Worm (Caenorhabditis elegans): Measurements from ENCODE around the gene clec-1.

Gene clec-1

ce11 chrV:5668968-5669367 lies 31.0 kb upstream of the clec-1 start:
- TF ChIP-seq lin-11 (tag; optimal IDR thresholded peaks at IDR 0.05) (no peak), fkh-6 (tag; optimal IDR thresholded peaks at IDR 0.05) (no peak), ceh-48 (tag; optimal IDR thresholded peaks at IDR 0.05) (no peak), sox-2 (GFP tag; IDR thresholded peaks at IDR 0.05) (no peak), C38D4.7 (GFP tag; optimal IDR thresholded peaks at IDR 0.05) (no peak), hlh-8 (tag; optimal IDR thresholded peaks at IDR 0.05) (no peak), madf-2 (tag; optimal IDR thresholded peaks at IDR 0.05) (no peak), tbx-2 (tag; optimal IDR thresholded peaks at IDR 0.05) (no peak), tbx-7 (tag; optimal IDR thresholded peaks at IDR 0.05) (no peak), nfya-1 (tag; optimal IDR thresholded peaks at IDR 0.05) (no peak), fkh-10 (GFP tag; optimal IDR thresholded peaks at IDR 0.05) (no peak)

ce11 chrV:5672270-5672669 lies 27.7 kb upstream of the clec-1 start:
- TF ChIP-seq zip-5 (tag; optimal IDR thresholded peaks at IDR 0.05) = no peak
- no peak for TF ChIP-seq hlh-15 (tag; optimal IDR thresholded peaks at IDR 0.05)
- no peak for TF ChIP-seq ama-1 (optimal IDR thresholded peaks at IDR 0.05)
- no peak for TF ChIP-seq tbx-7 (tag; optimal IDR thresholded peaks at IDR 0.05)
- no peak for TF ChIP-seq C08G9.2 (tag; optimal IDR thresholded peaks at IDR 0.05)
- no peak for TF ChIP-seq F13H6.1 (tag; optimal IDR thresholded peaks at IDR 0.05)
- TF ChIP-seq fkh-10 (GFP tag; optimal IDR thresholded peaks at IDR 0.05) = no peak
- TF ChIP-seq ets-4 (tag; optimal IDR thresholded peaks at IDR 0.05) = no peak
- no peak for TF ChIP-seq hlh-30 (tag; optimal IDR thresholded peaks at IDR 0.05; ENCODE audit: insufficient read depth)
- TF ChIP-seq dve-1 (tag; optimal IDR thresholded peaks at IDR 0.05) = no peak
- no peak for TF ChIP-seq hlh-6 (tag; optimal IDR thresholded peaks at IDR 0.05)
- no peak for TF ChIP-seq nfya-1 (tag; optimal IDR thresholded peaks at IDR 0.05)
- no peak for TF ChIP-seq pat-9 (tag; optimal IDR thresholded peaks at IDR 0.05)
- no peak for TF ChIP-seq pqm-1 (tag; optimal IDR thresholded peaks at IDR 0.05)

ce11 chrV:5676011-5676410 lies 23.9 kb upstream of the clec-1 start, which contains the start of gene pqn-13:
Gene pqn-13 (minus strand): TSS chrV:5676111.
- TF ChIP-seq gmeb-2 (tag; optimal IDR thresholded peaks at IDR 0.05) (no peak), unc-86 (tag; optimal IDR thresholded peaks at IDR 0.05) (no peak), lin-11 (tag; optimal IDR thresholded peaks at IDR 0.05) (no peak), tbx-7 (tag; optimal IDR thresholded peaks at IDR 0.05) (no peak), sox-2 (GFP tag; IDR thresholded peaks at IDR 0.05) (no peak), che-1 (tag; optimal IDR thresholded peaks at IDR 0.05) (no peak), ceh-9 (tag; optimal IDR thresholded peaks at IDR 0.05) (no peak), dve-1 (tag; optimal IDR thresholded peaks at IDR 0.05) (no peak), dmd-4 (tag; optimal IDR thresholded peaks at IDR 0.05; ENCODE audit: borderline replicate concordance) (no peak), pha-2 (tag; optimal IDR thresholded peaks at IDR 0.05) (no peak), pha-4 (tag; optimal IDR thresholded peaks at IDR 0.05) (no peak), unc-55 (GFP tag; optimal IDR thresholded peaks at IDR 0.05) (no peak), nhr-11 (tag; optimal IDR thresholded peaks at IDR 0.05) (no peak), ceh-48 (tag; optimal IDR thresholded peaks at IDR 0.05) (no peak), unc-42 (tag; optimal IDR thresholded peaks at IDR 0.05) (no peak), madf-2 (tag; optimal IDR thresholded peaks at IDR 0.05) (no peak), ceh-6 (GFP tag; optimal IDR thresholded peaks at IDR 0.05) (no peak), pat-9 (tag; optimal IDR thresholded peaks at IDR 0.05) (no peak), sdc-2 (tag; optimal IDR thresholded peaks at IDR 0.05) (no peak)

- TF ChIP-seq pha-2 (tag; optimal IDR thresholded peaks at IDR 0.05) (peak; percentile 3), elt-2 (tag; optimal IDR thresholded peaks at IDR 0.05) (peak; percentile 4), ets-4 (tag; optimal IDR thresholded peaks at IDR 0.05) (no peak)
These were observed 22.0 kb upstream of the clec-1 start for ce11 chrV:5677947-5678346.

DNA sequence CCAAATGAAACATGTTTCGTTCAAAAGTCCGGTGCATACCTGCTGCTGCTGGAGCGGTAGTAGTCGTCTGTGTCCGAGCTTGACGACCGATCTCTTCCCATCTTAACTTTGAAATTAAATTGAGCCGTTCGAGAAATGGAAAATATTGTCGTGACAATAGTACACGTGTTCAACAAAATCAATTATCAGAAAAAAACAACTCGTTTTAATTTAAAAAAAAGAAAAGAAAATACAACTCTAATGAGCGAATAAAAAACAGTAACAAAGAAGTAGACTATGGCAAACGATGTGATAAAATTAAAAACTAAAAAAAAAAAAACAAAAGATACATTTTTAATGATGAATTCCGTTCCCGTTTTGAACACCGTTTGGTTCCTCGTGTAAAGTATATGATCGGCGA lies 17.4 kb upstream of the clec-1 start, which contains the start of gene prp-39:
Gene prp-39 (minus strand): TSS at position 101 of the 400 bp plus-strand sequence.
- TF ChIP-seq lin-11 (tag; optimal IDR thresholded peaks at IDR 0.05) (no peak), hlh-15 (tag; optimal IDR thresholded peaks at IDR 0.05) (no peak), Y22D7AL.16 (tag; optimal IDR thresholded peaks at IDR 0.05) (no peak), pax-1 (tag; optimal IDR thresholded peaks at IDR 0.05) (no peak), ets-4 (tag; optimal IDR thresholded peaks at IDR 0.05) (no peak), odd-2 (tag; optimal IDR thresholded peaks at IDR 0.05) (no peak), dve-1 (tag; optimal IDR thresholded peaks at IDR 0.05) (no peak), fkh-10 (GFP tag; optimal IDR thresholded peaks at IDR 0.05) (no peak), hlh-8 (tag; optimal IDR thresholded peaks at IDR 0.05) (no peak), C08G9.2 (tag; optimal IDR thresholded peaks at IDR 0.05) (no peak), ztf-16 (tag; optimal IDR thresholded peaks at IDR 0.05) (no peak), ceh-2 (tag; optimal IDR thresholded peaks at IDR 0.05) (no peak), hlh-6 (tag; optimal IDR thresholded peaks at IDR 0.05) (no peak), unc-86 (tag; optimal IDR thresholded peaks at IDR 0.05) (no peak), ceh-18 (tag; optimal IDR thresholded peaks at IDR 0.05) (no peak), mec-3 (tag; optimal IDR thresholded peaks at IDR 0.05; ENCODE audit: borderline replicate concordance) (no peak), gmeb-2 (tag; optimal IDR thresholded peaks at IDR 0.05) (no peak), sdc-2 (tag; optimal IDR thresholded peaks at IDR 0.05) (no peak)
